Worm (Caenorhabditis elegans) whole organism, L2 larva: Measurements from ENCODE around the gene F18A12.7.

Experiments used
- F13H6.1 ChIP-seq: sonication (generic microtip); optimal IDR thresholded peaks from 2 replicates; lab custom pipeline; 2016; ENCODE audit warnings: missing genetic modification characterization, missing compliant biosample characterization
- R02D3.7 ChIP-seq: fragments of 150-350 bp; optimal IDR thresholded peaks from 2 replicates; lab custom pipeline; 2014; ENCODE audit warnings: missing biosample characterization, missing genetic modification characterization
- ZK546.5 ChIP-seq: sonication (generic microtip); optimal IDR thresholded peaks from 2 replicates; lab custom pipeline; 2017; ENCODE audit warnings: missing biosample characterization, missing genetic modification characterization
- aly-2 ChIP-seq: fragments of 150-350 bp; optimal IDR thresholded peaks from 2 replicates; lab custom pipeline; 2014; ENCODE audit warnings: missing biosample characterization, missing genetic modification characterization
- blmp-1 ChIP-seq: sonication (generic microtip); optimal IDR thresholded peaks from 2 replicates; lab custom pipeline; 2017; ENCODE audit warnings: missing genetic modification characterization, mild to moderate bottlenecking, missing compliant biosample characterization, antibody characterized with exemption, moderate library complexity; ENCODE audit not compliant: insufficient read depth
- ceh-82 ChIP-seq: fragments of 150-350 bp; optimal IDR thresholded peaks from 2 replicates; lab custom pipeline; 2014; ENCODE audit warnings: missing biosample characterization, missing genetic modification characterization
- crh-2 ChIP-seq: sonication (generic microtip); optimal IDR thresholded peaks from 2 replicates; lab custom pipeline; 2017; ENCODE audit warnings: missing biosample characterization, missing genetic modification characterization
- dmd-4 ChIP-seq: sonication (generic microtip); optimal IDR thresholded peaks from 2 replicates; lab custom pipeline; 2017; ENCODE audit warnings: missing biosample characterization, missing genetic modification characterization
- egl-27 ChIP-seq: sonication (generic microtip); optimal IDR thresholded peaks from 3 replicates; lab custom pipeline; 2017; ENCODE audit warnings: missing biosample characterization, missing genetic modification reagents, missing genetic modification characterization
- elt-1 ChIP-seq: fragments of 150-350 bp; optimal IDR thresholded peaks from 2 replicates; lab custom pipeline; 2014; ENCODE audit warnings: missing biosample characterization, missing genetic modification characterization
- gmeb-1 ChIP-seq: fragments of 150-350 bp; optimal IDR thresholded peaks from 2 replicates; lab custom pipeline; 2014; ENCODE audit warnings: missing biosample characterization, missing genetic modification characterization
- lin-11 ChIP-seq: fragments of 150-350 bp; sonication (generic microtip); optimal IDR thresholded peaks from 2 replicates; lab custom pipeline; 2014; ENCODE audit warnings: missing biosample characterization, missing genetic modification characterization, inconsistent platforms, mixed read lengths
- lin-39 ChIP-seq: fragments of 150-350 bp; optimal IDR thresholded peaks from 2 replicates; lab custom pipeline; 2014; ENCODE audit warnings: missing biosample characterization, missing genetic modification reagents, missing genetic modification characterization
- mab-5 ChIP-seq: fragments of 150-350 bp; optimal IDR thresholded peaks from 2 replicates; lab custom pipeline; 2014; ENCODE audit warnings: missing biosample characterization, missing genetic modification characterization
- mbf-1 ChIP-seq: sonication (generic microtip); optimal IDR thresholded peaks from 2 replicates; lab custom pipeline; 2017; ENCODE audit warnings: missing biosample characterization, missing genetic modification characterization
- mdl-1 ChIP-seq, 2 experiments: fragments of 150-350 bp in 1 of 2; sonication (generic microtip) in 1 of 2; optimal IDR thresholded peaks; 2 replicates each; lab custom pipeline; 2017; ENCODE audit warnings: missing biosample characterization in 2 of 2, missing genetic modification characterization in 2 of 2
- nhr-11 ChIP-seq: fragments of 150-350 bp; optimal IDR thresholded peaks from 2 replicates; lab custom pipeline; 2014; ENCODE audit warnings: missing biosample characterization, missing genetic modification characterization
- nhr-129 ChIP-seq: fragments of 150-350 bp; optimal IDR thresholded peaks from 2 replicates; lab custom pipeline; 2014; ENCODE audit warnings: missing biosample characterization, missing genetic modification characterization
- nhr-21 ChIP-seq: fragments of 150-350 bp; optimal IDR thresholded peaks from 2 replicates; lab custom pipeline; 2014; ENCODE audit warnings: missing biosample characterization, missing genetic modification characterization
- nhr-23 ChIP-seq: fragments of 150-350 bp; optimal IDR thresholded peaks from 2 replicates; lab custom pipeline; 2014; ENCODE audit warnings: missing biosample characterization, missing genetic modification reagents, missing genetic modification characterization
- nhr-237 ChIP-seq: fragments of 150-350 bp; optimal IDR thresholded peaks from 2 replicates; lab custom pipeline; 2014; ENCODE audit warnings: missing biosample characterization, missing genetic modification characterization
- nhr-25 ChIP-seq: fragments of 150-350 bp; sonication (generic microtip); optimal IDR thresholded peaks from 3 replicates; lab custom pipeline; 2014; ENCODE audit warnings: missing biosample characterization, missing genetic modification characterization
- nhr-6 ChIP-seq: fragments of 150-350 bp; optimal IDR thresholded peaks from 2 replicates; lab custom pipeline; 2014; ENCODE audit warnings: missing biosample characterization, missing genetic modification characterization
- nhr-77 ChIP-seq: fragments of 150-350 bp; optimal IDR thresholded peaks from 2 replicates; lab custom pipeline; 2014; ENCODE audit warnings: missing biosample characterization, missing genetic modification characterization
- sem-4 ChIP-seq: fragments of 150-350 bp; optimal IDR thresholded peaks from 2 replicates; lab custom pipeline; 2014; ENCODE audit warnings: missing biosample characterization, missing genetic modification reagents, missing genetic modification characterization
- sma-3 ChIP-seq: sonication (generic microtip); optimal IDR thresholded peaks from 2 replicates; lab custom pipeline; 2016; ENCODE audit warnings: missing genetic modification reagents, missing genetic modification characterization, missing compliant biosample characterization
- snpc-4 ChIP-seq: fragments of 150-350 bp; optimal IDR thresholded peaks from 2 replicates; lab custom pipeline; 2014; ENCODE audit warnings: missing biosample characterization, missing genetic modification characterization
- unc-39 ChIP-seq: fragments of 150-350 bp; optimal IDR thresholded peaks from 2 replicates; lab custom pipeline; 2014; ENCODE audit warnings: missing biosample characterization, missing genetic modification characterization
- unc-55 ChIP-seq: fragments of 150-350 bp; sonication (generic microtip); optimal IDR thresholded peaks from 3 replicates; lab custom pipeline; 2014; ENCODE audit warnings: missing biosample characterization, missing genetic modification reagents, missing genetic modification characterization
- zag-1 ChIP-seq: fragments of 150-350 bp; optimal IDR thresholded peaks from 2 replicates; lab custom pipeline; 2014; ENCODE audit warnings: missing biosample characterization, missing genetic modification characterization
- ztf-1 ChIP-seq: fragments of 200-800 bp; sonication (Bioruptor generic); conservative IDR thresholded peaks from 2 replicates; pipeline ENCODE4 v1.3.6; 2022; ENCODE audit warnings: missing genetic modification characterization, missing compliant biosample characterization
- ztf-11 ChIP-seq: sonication (generic microtip); optimal IDR thresholded peaks from 2 replicates; lab custom pipeline; 2017; ENCODE audit warnings: missing biosample characterization, missing genetic modification characterization
- ztf-4 ChIP-seq: fragments of 150-350 bp; optimal IDR thresholded peaks from 2 replicates; lab custom pipeline; 2014; ENCODE audit warnings: missing biosample characterization, missing genetic modification characterization

The F18A12.7 gene

DNA sequence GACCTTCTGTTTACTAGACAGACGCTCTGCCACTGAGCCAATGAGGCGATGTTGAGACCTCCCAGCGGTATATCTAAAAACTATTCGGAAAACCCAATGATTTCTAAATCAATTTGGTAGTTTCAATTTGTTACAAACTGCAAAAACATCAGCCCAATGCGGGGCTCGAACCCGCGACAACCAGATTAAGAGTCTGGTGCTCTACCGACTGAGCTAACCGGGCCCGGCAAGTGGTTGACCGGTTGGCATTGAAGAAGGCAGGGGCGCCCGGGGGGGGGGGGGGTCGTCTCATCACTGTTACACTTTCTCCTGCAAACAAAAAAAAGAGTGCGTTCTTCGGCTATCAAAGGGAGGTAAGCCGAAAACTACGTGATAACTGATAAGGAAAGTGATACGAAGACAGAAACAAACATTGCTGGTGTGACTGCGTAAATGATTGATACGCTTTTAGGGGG, 25.0 kb upstream of the F18A12.7 start (continued):
- TF ChIP-seq blmp-1 (tag; lab: Kevin White, UChicago) = no peak
- TF ChIP-seq mbf-1 (tag; lab: Kevin White, UChicago) = no peak
- peak; percentile 29 for TF ChIP-seq crh-2 (tag; lab: Kevin White, UChicago)
- peak; percentile 6 for TF ChIP-seq nhr-21 (tag; lab: Kevin White, UChicago)
- TF ChIP-seq nhr-129 (tag; lab: Kevin White, UChicago) = peak; percentile 12
- no peak for TF ChIP-seq zag-1 (tag; lab: Kevin White, UChicago)
- TF ChIP-seq sem-4 = no peak
- no peak for TF ChIP-seq nhr-6 (tag; lab: Kevin White, UChicago)
- TF ChIP-seq egl-27 (tag; lab: Kevin White, UChicago) = peak; percentile 7
- no peak for TF ChIP-seq ztf-4 (tag; lab: Kevin White, UChicago)
- TF ChIP-seq, all 48 proteins: peak for 9

DNA sequence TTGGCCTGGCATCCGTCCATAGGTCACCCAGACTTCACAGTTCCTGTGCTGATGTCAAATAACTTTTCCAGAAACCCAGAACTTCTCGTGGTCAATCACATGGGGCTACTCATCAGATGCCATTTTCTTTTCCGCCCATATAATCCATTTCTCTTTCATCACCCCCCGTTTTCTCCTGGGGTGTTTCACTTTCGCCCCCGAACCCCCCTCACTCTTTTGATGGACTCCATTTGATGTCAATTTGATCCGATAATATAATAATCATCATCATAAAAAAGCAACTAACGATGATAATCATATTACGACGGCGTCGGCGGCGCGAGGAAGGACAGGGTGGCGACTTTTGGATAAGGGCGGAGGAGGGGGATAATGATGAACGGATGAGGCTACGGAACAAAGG, 24.0 kb upstream of the F18A12.7 start:
- no peak for TF ChIP-seq nhr-11 (tag; lab: Kevin White, UChicago)
- no peak for TF ChIP-seq lin-11 (tag; lab: Kevin White, UChicago)
- TF ChIP-seq ztf-1 (GFP tag; lab: Robert Waterston, UW) = no peak
- TF ChIP-seq blmp-1 (tag; lab: Kevin White, UChicago) = peak; percentile 39

DNA sequence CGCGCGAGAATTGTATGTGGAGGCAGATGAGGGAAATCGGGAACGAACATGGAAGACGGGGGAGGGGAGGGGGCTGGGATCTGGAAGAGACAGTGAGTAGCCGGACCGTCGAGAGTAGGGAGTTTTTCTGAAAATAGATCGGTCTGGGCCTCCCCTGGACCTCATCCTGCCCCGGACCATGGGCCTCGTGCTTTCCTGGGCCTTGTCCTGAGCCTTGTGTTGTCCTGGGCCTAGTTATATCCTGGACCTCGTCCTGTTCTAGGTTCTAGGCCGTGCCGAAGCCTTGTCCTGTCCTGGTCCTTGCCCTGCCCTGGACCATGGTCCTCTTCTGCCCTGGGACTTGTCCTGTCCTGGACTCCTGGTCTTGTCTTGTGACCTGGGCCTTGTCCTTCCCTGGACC, 23.1 kb upstream of the F18A12.7 start:
- TF ChIP-seq unc-55 (GFP tag; lab: Kevin White, UChicago) (no peak), egl-27 (tag; lab: Kevin White, UChicago) (no peak), ZK546.5 (no peak), blmp-1 (tag; lab: Kevin White, UChicago) (no peak), sem-4 (no peak), nhr-6 (tag; lab: Kevin White, UChicago) (no peak), ztf-11 (tag; lab: Kevin White, UChicago) (no peak), mdl-1 (tag; optimal IDR thresholded peaks at IDR 0.05; lab: Kevin White, UChicago) (no peak), sma-3 (GFP tag; lab: Kevin White, UChicago) (no peak), ceh-82 (tag; lab: Kevin White, UChicago) (no peak), nhr-11 (tag; lab: Kevin White, UChicago) (no peak), lin-39 (tag; lab: Kevin White, UChicago) (no peak), dmd-4 (tag; lab: Kevin White, UChicago) (no peak), crh-2 (tag; lab: Kevin White, UChicago) (no peak), aly-2 (tag; lab: Kevin White, UChicago) (no peak), zag-1 (tag; lab: Kevin White, UChicago) (no peak), nhr-237 (tag; lab: Kevin White, UChicago) (no peak)

DNA sequence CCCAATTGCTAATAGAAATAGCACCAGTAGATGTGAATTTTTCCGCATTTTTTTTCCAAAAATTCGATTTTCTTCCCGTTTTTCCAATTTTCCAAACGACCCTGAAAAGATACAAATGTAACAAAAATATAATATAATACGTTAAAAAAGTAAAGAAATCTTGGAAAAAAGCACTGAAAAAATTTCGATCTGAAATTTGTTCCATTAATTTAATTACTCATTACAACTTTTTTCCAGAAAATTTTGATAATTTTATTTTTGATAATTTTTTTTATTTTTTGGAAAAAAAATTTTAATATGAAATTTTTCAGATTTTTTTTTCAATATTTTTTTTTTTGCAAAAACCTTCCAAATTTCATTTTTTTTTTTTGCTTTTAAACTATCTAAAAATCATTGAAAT, 22.1 kb upstream of the F18A12.7 start, which contains the start of gene skpo-2:
skpo-2 (minus strand) TSS at position 101 of the 400 bp plus-strand sequence.
- TF ChIP-seq gmeb-1 (no peak), sma-3 (GFP tag; lab: Kevin White, UChicago) (no peak), lin-11 (tag; lab: Kevin White, UChicago) (no peak), zag-1 (tag; lab: Kevin White, UChicago) (no peak), mbf-1 (tag; lab: Kevin White, UChicago) (no peak), ztf-11 (tag; lab: Kevin White, UChicago) (no peak), R02D3.7 (tag; lab: Kevin White, UChicago) (no peak), elt-1 (no peak), blmp-1 (tag; lab: Kevin White, UChicago) (no peak), unc-39 (tag; lab: Kevin White, UChicago) (no peak), F13H6.1 (no peak), nhr-77 (tag; lab: Kevin White, UChicago) (no peak), crh-2 (tag; lab: Kevin White, UChicago) (no peak)
- TF ChIP-seq, all 48 proteins: peak for 0

DNA sequence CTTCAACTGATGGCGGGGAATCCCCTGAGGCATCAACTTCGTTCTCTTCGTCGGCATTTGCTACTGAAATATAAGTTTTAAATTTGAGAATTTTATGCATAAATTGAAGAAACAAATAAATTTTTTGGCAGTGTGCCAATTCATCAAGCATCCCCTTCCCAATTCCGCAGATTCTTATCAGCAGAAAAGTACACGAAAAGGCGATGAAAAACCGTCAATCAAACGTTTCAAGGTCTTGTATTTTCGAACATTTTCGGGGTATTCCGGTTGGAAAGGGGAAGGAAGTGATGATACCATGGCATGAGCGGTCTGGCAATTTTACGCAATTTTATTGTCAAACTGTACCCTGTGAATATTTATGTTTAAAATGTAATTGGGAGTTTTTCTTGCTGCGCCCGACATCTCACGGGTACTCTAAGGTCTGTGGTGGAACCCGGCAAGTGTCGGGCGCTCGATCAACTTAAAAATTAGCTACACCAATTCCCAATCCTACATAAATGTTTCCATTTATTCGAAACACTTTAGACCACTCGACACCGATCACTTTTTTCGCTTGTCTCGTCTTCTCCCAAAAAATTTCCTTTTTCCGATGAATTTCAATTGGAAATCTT, 20.7 kb upstream of the F18A12.7 start:
- no peak for TF ChIP-seq nhr-23 (tag; lab: Kevin White, UChicago)
- TF ChIP-seq mab-5 (tag; lab: Kevin White, UChicago) = no peak
- TF ChIP-seq nhr-129 (tag; lab: Kevin White, UChicago) = no peak
- TF ChIP-seq mdl-1 (tag; optimal IDR thresholded peaks at IDR 0.05; lab: Kevin White, UChicago) = no peak
- TF ChIP-seq egl-27 (tag; lab: Kevin White, UChicago) = no peak
- peak; percentile 26 for TF ChIP-seq nhr-25 (tag; lab: Kevin White, UChicago)
- peak; percentile 67 for TF ChIP-seq snpc-4 (tag; lab: Kevin White, UChicago)
- TF ChIP-seq, all 48 proteins: peak for 2
